Fruit fly (Drosophila melanogaster): Measurements from ENCODE around the gene CG42854.

DNA sequence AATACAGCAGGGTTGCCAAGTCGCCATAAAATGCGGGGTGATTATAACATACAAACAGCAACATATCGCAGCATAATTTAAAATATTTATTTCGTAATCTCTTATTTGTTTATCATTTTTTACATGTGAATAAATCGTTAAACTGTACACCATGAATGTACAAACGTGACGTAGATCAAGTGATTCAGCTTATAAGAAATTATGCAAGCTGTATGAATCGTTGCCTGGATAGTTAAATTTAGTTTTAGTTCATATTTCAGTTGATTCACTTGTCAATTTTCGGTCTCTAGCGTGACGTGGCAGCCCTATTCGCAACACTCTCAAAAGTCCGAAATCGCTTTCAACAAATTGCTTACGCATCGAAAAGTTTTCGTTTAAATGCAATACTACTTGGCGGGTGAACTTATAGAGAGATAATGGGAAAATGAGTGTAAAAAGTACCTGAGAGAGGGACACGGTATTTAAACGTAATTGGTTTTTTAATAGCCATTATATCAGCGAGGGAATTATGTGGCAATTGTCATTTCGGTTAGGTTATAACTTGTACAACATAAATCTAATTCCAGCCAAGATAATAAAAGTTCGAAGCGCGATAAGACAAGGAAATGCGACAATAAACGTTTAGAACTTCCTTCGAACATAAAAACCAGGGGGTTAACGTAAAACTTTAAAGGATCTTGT lies 45.4 kb upstream of the CG42854 start:
- TF ChIP-seq tai (GFP tag; optimal IDR thresholded peaks at IDR 0.05) (no peak), psq (GFP tag; optimal IDR thresholded peaks at IDR 0.05) (peak; percentile 47), dl (GFP tag; optimal IDR thresholded peaks at IDR 0.05; ENCODE audit: insufficient read depth in 1 of 2, partially characterized antibody in 2 of 2) (no peak), dsf (GFP tag; optimal IDR thresholded peaks at IDR 0.05; ENCODE audit: borderline replicate concordance) (no peak), CG9705 (GFP tag; optimal IDR thresholded peaks at IDR 0.05) (peak; percentile 21), usp (GFP tag; optimal IDR thresholded peaks at IDR 0.05) (no peak), Rel (GFP tag; optimal IDR thresholded peaks at IDR 0.05) (no peak), Rel (tag; optimal IDR thresholded peaks at IDR 0.05) (peak; percentile 11)

All from whole organism, wandering third instar larva.